Worm (Caenorhabditis elegans): Measurements from ENCODE around the gene dpf-6.

dpf-6 gene

DNA sequence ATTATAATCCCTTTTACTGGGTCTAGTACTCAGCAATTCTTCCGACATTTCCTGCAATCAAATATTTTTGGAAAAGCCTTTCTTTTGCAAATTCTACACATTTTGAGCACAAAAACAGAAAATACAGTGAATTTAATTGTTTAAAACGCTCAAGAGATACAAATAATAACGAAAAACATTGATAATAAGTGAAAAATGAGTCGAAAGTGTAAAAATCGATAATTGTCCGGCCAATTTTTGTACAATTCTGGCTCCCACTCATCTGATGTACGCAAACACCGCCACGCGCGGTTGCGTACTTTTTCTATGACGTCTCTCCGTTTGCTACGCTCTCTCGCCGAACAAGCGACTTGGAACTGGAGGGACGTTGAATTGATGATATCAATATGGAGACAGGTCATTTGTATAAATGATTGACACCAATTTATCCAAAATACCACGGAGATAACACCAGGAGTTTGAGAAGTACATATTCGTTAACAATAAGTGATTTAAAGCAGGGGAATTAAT lies 17.2 kb upstream of the dpf-6 start, which contains the start of gene lin-36:
lin-36 (minus strand) TSS at position 51 of the 510 bp plus-strand sequence.
- TF ChIP-seq snpc-4 (tag; optimal IDR thresholded peaks at IDR 0.05) (no peak), nhr-77 (tag; optimal IDR thresholded peaks at IDR 0.05) (peak; percentile 17), tag-97 (GFP tag; IDR thresholded peaks at IDR 0.05) (no peak), F37D6.2 (tag; optimal IDR thresholded peaks at IDR 0.05) (peak; percentile 24), set-16 (GFP tag; IDR thresholded peaks at IDR 0.05) (no peak), hlh-11 (tag; optimal IDR thresholded peaks at IDR 0.05) (peak; percentile 91), snpc-1.2 (GFP tag; IDR thresholded peaks at IDR 0.05) (no peak), pha-4 (GFP tag; IDR thresholded peaks at IDR 0.05) (no peak), pha-4 (tag; optimal IDR thresholded peaks at IDR 0.05) (peak; percentile 74), mep-1 (tag; optimal IDR thresholded peaks at IDR 0.05) (peak; percentile 79), hmg-1.1 (GFP tag; IDR thresholded peaks at IDR 0.05) (peak; percentile 70), tra-1 (GFP tag; IDR thresholded peaks at IDR 0.05) (no peak), mxl-3 (GFP tag; optimal IDR thresholded peaks at IDR 0.05) (peak; percentile 62), nhr-6 (tag; optimal IDR thresholded peaks at IDR 0.05) (peak; percentile 87), daf-12 (tag; optimal IDR thresholded peaks at IDR 0.05) (no peak), madf-9 (GFP tag; conservative IDR thresholded peaks at IDR 0.05) (0 out of 2 replicates have a peak, but pooled peaks have one; percentile 21), cey-2 (tag; optimal IDR thresholded peaks at IDR 0.05; ENCODE audit: borderline replicate concordance, insufficient read depth) (no peak), Y75B8A.6 (GFP tag; IDR thresholded peaks at IDR 0.05) (no peak), unc-130 (GFP tag; optimal IDR thresholded peaks at IDR 0.05) (peak; percentile 17), aha-1 (tag) (peak; percentile 6), lin-38 (GFP tag; IDR thresholded peaks at IDR 0.05) (peak; percentile 71), T26A8.4 (GFP tag; IDR thresholded peaks at IDR 0.05) (peak; percentile 56), hif-1 (tag; optimal IDR thresholded peaks at IDR 0.05) (peak in 1 of 2 experiments; percentile 58), F44E2.7 (GFP tag; IDR thresholded peaks at IDR 0.05) (no peak), nhr-25 (tag; optimal IDR thresholded peaks at IDR 0.05; ENCODE audit: borderline replicate concordance, insufficient read depth) (peak; percentile 11), D1046.2 (GFP tag; IDR thresholded peaks at IDR 0.05) (no peak), ceh-82 (tag; optimal IDR thresholded peaks at IDR 0.05) (no peak), sdz-12 (GFP tag; optimal IDR thresholded peaks at IDR 0.05) (no peak), lsy-2 (tag; optimal IDR thresholded peaks at IDR 0.05) (peak in 1 of 2 experiments; percentile 90), saeg-2 (GFP tag; IDR thresholded peaks at IDR 0.05) (no peak), mdt-29 (GFP tag; IDR thresholded peaks at IDR 0.05) (0 out of 2 replicates have a peak, but pooled peaks have one; percentile 18), nhr-102 (tag; optimal IDR thresholded peaks at IDR 0.05) (no peak), nhr-28 (tag; optimal IDR thresholded peaks at IDR 0.05) (peak; percentile 68), rbr-2 (tag; optimal IDR thresholded peaks at IDR 0.05) (peak; percentile 57), ceh-28 (tag; optimal IDR thresholded peaks at IDR 0.05) (peak; percentile 58), hlh-30 (tag; optimal IDR thresholded peaks at IDR 0.05; ENCODE audit: insufficient read depth) (peak; percentile 78), nhr-48 (tag; optimal IDR thresholded peaks at IDR 0.05) (no peak), attf-4 (tag; optimal IDR thresholded peaks at IDR 0.05) (no peak), vab-7 (GFP tag; IDR thresholded peaks at IDR 0.05) (0 out of 2 replicates have a peak, but pooled peaks have one; percentile 25), mes-2 (tag; optimal IDR thresholded peaks at IDR 0.05; ENCODE audit: poor library complexity, severe bottlenecking) (peak; percentile 91), Y48G9A.11 (GFP tag; IDR thresholded peaks at IDR 0.05) (no peak), dve-1 (tag; optimal IDR thresholded peaks at IDR 0.05; ENCODE audit: insufficient read depth) (peak; percentile 78), nhr-42 (GFP tag; IDR thresholded peaks at IDR 0.05) (0 out of 2 replicates have a peak, but pooled peaks have one; percentile 20), lin-13 (GFP tag; optimal IDR thresholded peaks at IDR 0.05) (peak; percentile 84), daf-16 (GFP tag; optimal IDR thresholded peaks at IDR 0.05) (no peak), daf-16 (tag; optimal IDR thresholded peaks at IDR 0.05) (peak; percentile 51), dpl-1 (GFP tag; optimal IDR thresholded peaks at IDR 0.05) (peak; percentile 89), arid-1 (GFP tag; conservative IDR thresholded peaks at IDR 0.05) (peak; percentile 43; the same call in 1 of the 2 replicates), mdl-1 (tag; optimal IDR thresholded peaks at IDR 0.05) (peak in 1 of 2 experiments; percentile 14)
